Fruit fly (Drosophila melanogaster): Measurements from ENCODE around the gene CG42834.

CG42834 gene

dm6 chr3R:17379051-17379450, 39.5 kb upstream of the CG42834 start (continued):
- TF ChIP-seq dmrt11E (tag; optimal IDR thresholded peaks at IDR 0.05): no peak
- TF ChIP-seq lbe (GFP tag; optimal IDR thresholded peaks at IDR 0.05): no peak
- TF ChIP-seq gem (tag; optimal IDR thresholded peaks at IDR 0.05): peak; percentile 45
- TF ChIP-seq ham (GFP tag; IDR thresholded peaks at IDR 0.05): no peak
- TF ChIP-seq CG3838 (GFP tag; optimal IDR thresholded peaks at IDR 0.05): no peak

dm6 chr3R:17379742-17380141, 38.8 kb upstream of the CG42834 start, which contains the start of gene lute:
TSS of gene lute (plus strand) at chr3R:17379944.
- TF ChIP-seq Jarid2 (GFP tag; optimal IDR thresholded peaks at IDR 0.05): peak; percentile 41
- peak; percentile 7 for TF ChIP-seq CG12769 (tag; optimal IDR thresholded peaks at IDR 0.05)
- no peak for TF ChIP-seq CG8478 (optimal IDR thresholded peaks at IDR 0.05)
- TF ChIP-seq CG12071 (GFP tag; optimal IDR thresholded peaks at IDR 0.05): no peak
- TF ChIP-seq CG13287 (GFP tag; IDR thresholded peaks at IDR 0.05; ENCODE audit: partially characterized antibody): peak; percentile 12; the same call in 1 of the 2 replicates
- no peak for TF ChIP-seq CG6765 (GFP tag; optimal IDR thresholded peaks at IDR 0.05)
- TF ChIP-seq CG18764 (GFP tag; optimal IDR thresholded peaks at IDR 0.05): no peak
- peak; percentile 9 for TF ChIP-seq CG15601 (tag; optimal IDR thresholded peaks at IDR 0.05)
- TF ChIP-seq vvl (GFP tag; IDR thresholded peaks at IDR 0.05): 0 out of 2 replicates have a peak, but pooled peaks have one; percentile 13
- no peak for TF ChIP-seq hkb (optimal IDR thresholded peaks at IDR 0.05)
- TF ChIP-seq hkb (GFP tag; IDR thresholded peaks at IDR 0.05): peak; percentile 44; the same call in 1 of the 2 replicates
- no peak for TF ChIP-seq CG30431 (GFP tag; optimal IDR thresholded peaks at IDR 0.05)
- peak; percentile 91 for TF ChIP-seq Deaf1 (tag; optimal IDR thresholded peaks at IDR 0.05)
- TF ChIP-seq ewg (GFP tag; optimal IDR thresholded peaks at IDR 0.05): peak; percentile 27
- no peak for TF ChIP-seq gcm (GFP tag; optimal IDR thresholded peaks at IDR 0.05)
- TF ChIP-seq CG8290 (GFP tag; optimal IDR thresholded peaks at IDR 0.05): no peak
- TF ChIP-seq CG8290 (tag; optimal IDR thresholded peaks at IDR 0.05): peak in 1 of 2 experiments; percentile 19
- no peak for TF ChIP-seq dpn (GFP tag; optimal IDR thresholded peaks at IDR 0.05)
- TF ChIP-seq pzg (GFP tag; optimal IDR thresholded peaks at IDR 0.05): no peak
- peak; percentile 42 for TF ChIP-seq CG13894 (tag; optimal IDR thresholded peaks at IDR 0.05)
- TF ChIP-seq so (GFP tag; IDR thresholded peaks at IDR 0.05): 0 out of 3 replicates have a peak, but pooled peaks have one; percentile 10
- TF ChIP-seq chinmo (GFP tag; IDR thresholded peaks at IDR 0.05; ENCODE audit: partially characterized antibody): peak; percentile 86; the same call in 2 of the 4 replicates
- TF ChIP-seq Med (GFP tag): peak; percentile 45

- TF ChIP-seq Atf6 (GFP tag; IDR thresholded peaks at IDR 0.05): no peak
- no peak for TF ChIP-seq CG10565 (GFP tag; optimal IDR thresholded peaks at IDR 0.05)
- no peak for TF ChIP-seq CG1647 (GFP tag; optimal IDR thresholded peaks at IDR 0.05)
- no peak for TF ChIP-seq CG11093 (GFP tag; IDR thresholded peaks at IDR 0.05)
- TF ChIP-seq CG9727 (GFP tag; optimal IDR thresholded peaks at IDR 0.05): no peak
Measured at dm6 chr3R:17381916-17382315, 36.6 kb upstream of the CG42834 start.

- TF ChIP-seq CG6854 (GFP tag; optimal IDR thresholded peaks at IDR 0.05) (peak; percentile 60), CHES-1-like (GFP tag; optimal IDR thresholded peaks at IDR 0.05) (peak; percentile 74), CG34224 (GFP tag; IDR thresholded peaks at IDR 0.05; ENCODE audit: partially characterized antibody) (peak; percentile 40; the same call in 1 of the 3 replicates), CG8359 (GFP tag; optimal IDR thresholded peaks at IDR 0.05; ENCODE audit: borderline replicate concordance) (peak; percentile 9), kay (GFP tag; optimal IDR thresholded peaks at IDR 0.05) (peak; percentile 28), CG7357 (GFP tag; IDR thresholded peaks at IDR 0.05) (no peak), CG4424 (GFP tag; optimal IDR thresholded peaks at IDR 0.05) (peak; percentile 22), CG13894 (tag; optimal IDR thresholded peaks at IDR 0.05) (peak; percentile 73), CG4707 (GFP tag; optimal IDR thresholded peaks at IDR 0.05) (no peak), CG4617 (GFP tag; optimal IDR thresholded peaks at IDR 0.05; ENCODE audit: borderline replicate concordance) (peak; percentile 54), CG8089 (GFP tag; optimal IDR thresholded peaks at IDR 0.05) (peak; percentile 16), maf-S (GFP tag; optimal IDR thresholded peaks at IDR 0.05) (peak; percentile 38), CG10462 (GFP tag; optimal IDR thresholded peaks at IDR 0.05) (no peak), CG6813 (GFP tag; optimal IDR thresholded peaks at IDR 0.05) (peak; percentile 17), jumu (GFP tag; optimal IDR thresholded peaks at IDR 0.05) (peak; percentile 67)
Measured at dm6 chr3R:17385329-17386019, 33.1 kb upstream of the CG42834 start.
